Fruit fly (Drosophila melanogaster): Measurements from ENCODE around the gene upd2.

Gene upd2

DNA sequence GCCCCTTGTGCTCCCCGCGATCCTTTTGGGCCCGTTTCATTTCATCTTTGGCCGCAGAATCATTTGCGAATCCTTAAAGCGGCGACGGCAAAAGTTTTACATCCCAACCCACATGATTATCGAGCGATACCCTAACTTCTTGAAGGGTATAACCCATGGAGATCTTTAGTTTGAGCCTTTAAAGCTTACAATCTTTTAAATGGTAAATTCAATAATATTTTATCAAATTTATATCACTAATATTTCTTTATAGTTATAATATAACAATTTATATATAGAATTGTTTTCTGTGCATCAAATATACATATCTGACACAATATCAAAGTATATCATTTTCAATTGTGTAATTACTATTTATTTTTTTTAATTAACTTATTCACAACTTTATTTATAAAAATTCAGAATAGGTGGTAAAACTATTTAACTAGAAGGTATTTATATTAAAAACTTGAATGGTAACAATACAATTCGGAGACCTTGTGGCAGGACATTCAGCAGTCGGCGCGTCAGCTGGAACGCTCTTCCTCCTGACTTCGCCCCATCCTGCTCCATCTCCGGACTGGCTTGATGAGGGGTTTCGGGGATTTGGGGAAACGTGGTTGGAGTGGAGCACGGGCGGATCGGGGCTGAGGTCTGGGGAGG lies 13.3 kb upstream of the upd2 start:
- TF ChIP-seq CG8478 (optimal IDR thresholded peaks at IDR 0.05) = no peak
- TF ChIP-seq CTCF (optimal IDR thresholded peaks at IDR 0.05) = no peak

DNA sequence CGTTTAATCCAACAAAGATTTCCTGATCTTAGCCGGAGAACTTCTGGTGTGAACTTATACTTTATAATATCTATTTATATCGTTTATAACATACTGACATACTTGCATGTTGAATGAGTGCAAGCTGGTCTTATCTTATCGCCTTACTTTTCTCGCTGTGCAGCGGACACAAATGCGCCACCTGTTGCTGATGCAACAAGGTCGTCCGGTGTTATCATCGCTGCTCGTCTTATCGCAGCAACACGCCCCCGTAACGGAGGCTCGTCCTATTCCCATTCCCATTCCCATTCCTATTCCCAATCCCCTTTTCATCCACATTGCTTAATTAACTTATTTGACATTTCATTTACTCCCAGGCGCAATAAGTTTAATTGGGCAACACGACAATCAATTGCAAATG lies 11.4 kb upstream of the upd2 start:
- TF ChIP-seq CTCF (optimal IDR thresholded peaks at IDR 0.05) (peak; percentile 66 to 74), CG8478 (optimal IDR thresholded peaks at IDR 0.05) (no peak)

DNA sequence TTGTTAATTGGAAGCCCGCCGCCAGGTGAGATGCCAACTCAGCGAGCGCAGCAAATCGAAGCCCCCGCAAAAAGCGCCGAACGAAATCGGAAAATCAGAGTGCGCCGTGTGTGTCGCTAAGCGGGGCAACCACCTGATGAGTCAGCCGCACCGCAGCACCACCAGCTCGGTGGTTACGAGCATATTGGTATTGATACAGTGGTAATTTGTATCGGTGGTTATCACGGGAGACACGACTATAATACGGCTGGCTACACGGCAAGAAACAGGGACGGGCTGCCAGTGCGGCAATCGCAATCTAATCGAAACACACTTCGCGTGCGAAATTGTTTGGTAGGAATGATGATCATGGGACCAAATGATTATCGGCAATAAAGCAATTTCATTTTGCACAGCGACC lies 10.7 kb upstream of the upd2 start:
- no peak for TF ChIP-seq CTCF (optimal IDR thresholded peaks at IDR 0.05)
- no peak for TF ChIP-seq CG8478 (optimal IDR thresholded peaks at IDR 0.05)

DNA sequence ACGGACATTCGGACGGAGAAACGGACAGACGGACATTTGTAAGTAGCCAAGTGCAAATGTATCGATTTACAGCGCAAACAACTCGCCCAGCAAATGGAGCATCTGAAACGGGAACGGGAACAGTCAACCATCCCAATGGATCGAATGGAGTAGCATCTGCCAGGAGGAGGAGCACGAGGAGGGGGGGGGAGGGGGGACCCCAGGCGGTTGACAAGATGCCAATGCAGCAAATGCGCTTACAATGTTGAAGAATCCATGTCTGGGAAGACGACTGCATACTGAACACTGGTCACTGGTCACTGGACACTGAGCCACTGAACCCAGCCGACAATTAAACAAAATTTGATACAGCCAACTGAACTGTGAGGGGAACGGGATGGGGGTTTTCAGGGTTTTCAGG lies 8.8 kb upstream of the upd2 start:
- TF ChIP-seq CG8478 (optimal IDR thresholded peaks at IDR 0.05) (no peak), CTCF (optimal IDR thresholded peaks at IDR 0.05) (no peak)

DNA sequence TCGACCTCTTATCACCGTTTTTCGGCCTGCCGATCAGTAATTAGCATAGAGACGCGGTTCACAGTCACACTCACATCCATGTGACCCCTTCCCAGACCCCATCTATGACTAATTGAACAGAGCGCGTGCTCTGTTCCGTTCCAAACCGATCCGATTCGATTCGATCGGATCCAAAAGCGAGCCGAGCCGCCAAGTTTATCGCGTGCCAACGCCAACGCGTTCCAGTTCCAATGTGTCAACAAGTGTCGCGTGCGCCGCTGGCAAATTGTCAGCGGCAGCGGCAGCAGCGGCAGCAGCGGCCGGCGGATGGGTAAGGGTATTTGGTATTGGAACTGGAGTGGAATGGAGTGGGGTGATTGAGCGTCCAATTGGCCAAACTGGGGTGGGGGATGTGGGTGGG lies 5.2 kb upstream of the upd2 start:
- no peak for TF ChIP-seq CTCF (optimal IDR thresholded peaks at IDR 0.05)
- no peak for TF ChIP-seq CG8478 (optimal IDR thresholded peaks at IDR 0.05)

DNA sequence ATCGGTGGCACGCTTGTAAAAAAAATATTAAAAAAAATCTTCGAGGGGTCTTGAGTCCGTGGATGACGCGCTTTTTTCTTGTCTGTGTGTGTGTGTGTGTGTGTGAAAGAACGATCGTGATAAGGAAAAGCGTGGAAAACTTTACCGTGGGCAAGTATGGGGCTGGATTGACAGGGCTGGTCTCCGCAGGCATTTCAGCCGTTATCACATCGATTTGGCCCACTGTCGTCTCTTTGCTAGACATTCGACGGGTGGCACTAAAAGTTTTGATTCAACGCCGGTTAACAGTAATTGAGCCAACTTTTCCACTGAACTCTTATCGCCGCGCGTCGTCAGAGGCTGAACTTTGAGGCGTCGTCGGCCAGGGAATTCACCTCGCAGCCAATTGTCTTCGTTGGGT lies 3.8 kb upstream of the upd2 start:
- no peak for TF ChIP-seq CG8478 (optimal IDR thresholded peaks at IDR 0.05)
- no peak for TF ChIP-seq CTCF (optimal IDR thresholded peaks at IDR 0.05)

DNA sequence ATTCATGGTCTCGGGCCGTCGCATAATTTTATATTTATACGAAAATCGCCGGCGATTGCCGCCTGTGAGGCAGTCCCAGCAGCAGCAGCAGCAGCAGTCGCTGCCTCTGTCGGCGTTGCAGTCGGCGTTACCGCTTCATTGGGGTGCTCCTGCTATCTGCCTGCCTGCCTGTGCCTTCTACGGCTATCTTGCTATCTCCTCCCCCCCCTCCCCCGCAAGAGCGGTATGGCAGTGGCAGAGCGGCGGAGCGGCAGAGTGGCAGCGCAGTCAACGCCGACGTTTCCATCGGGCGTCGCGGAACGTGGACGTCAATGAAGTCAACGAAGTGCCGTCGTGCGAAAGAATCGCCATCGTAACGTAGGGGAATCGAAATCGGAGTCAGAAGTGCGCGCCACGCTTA lies 2.1 kb upstream of the upd2 start:
- no peak for TF ChIP-seq CTCF (optimal IDR thresholded peaks at IDR 0.05)
- TF ChIP-seq CG8478 (optimal IDR thresholded peaks at IDR 0.05) = no peak

DNA sequence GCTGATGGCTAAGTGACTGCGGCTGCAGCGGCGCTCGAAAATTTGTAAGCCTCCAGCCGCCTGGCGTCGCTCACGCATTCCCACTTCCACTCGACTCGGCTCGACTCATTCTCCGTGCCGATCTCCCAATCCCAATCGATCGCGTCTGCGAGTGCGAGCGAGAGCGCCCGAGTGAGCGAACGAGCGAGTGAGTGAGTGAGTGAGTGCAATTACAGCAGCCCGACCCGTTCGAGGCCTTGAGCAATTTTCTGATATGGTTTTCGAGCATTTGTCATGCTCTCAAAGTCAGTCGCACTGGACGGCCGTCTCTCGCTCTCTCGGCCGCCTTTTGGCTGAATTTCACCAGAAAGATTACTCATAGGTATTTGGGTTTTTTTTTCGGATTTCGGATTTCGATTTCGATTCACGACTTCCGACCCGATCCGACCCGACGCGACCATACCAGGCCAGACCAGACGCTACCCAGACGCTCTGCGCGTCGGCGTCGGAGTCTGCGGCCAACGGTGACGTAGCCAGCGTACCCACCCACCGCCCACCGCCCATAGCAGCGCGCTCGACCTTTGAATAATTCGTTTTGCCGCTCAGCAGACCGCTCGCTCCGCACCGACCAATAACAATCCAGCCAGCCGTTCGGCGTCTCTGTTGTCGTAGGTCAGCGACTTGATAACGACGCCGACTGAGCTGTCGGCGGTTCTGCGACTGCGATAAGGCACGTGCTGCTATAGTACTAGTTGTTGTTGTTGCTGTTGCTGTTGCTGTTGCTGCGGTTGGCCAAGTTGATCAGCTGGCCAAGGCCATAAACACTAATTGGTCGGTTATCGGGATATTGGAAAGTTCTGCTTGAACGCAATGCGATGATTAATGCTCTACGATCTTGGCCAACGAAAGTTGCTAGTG lies 540 bp upstream of the upd2 start:
- no peak for TF ChIP-seq CTCF (optimal IDR thresholded peaks at IDR 0.05)
- TF ChIP-seq CG8478 (optimal IDR thresholded peaks at IDR 0.05) = no peak

DNA sequence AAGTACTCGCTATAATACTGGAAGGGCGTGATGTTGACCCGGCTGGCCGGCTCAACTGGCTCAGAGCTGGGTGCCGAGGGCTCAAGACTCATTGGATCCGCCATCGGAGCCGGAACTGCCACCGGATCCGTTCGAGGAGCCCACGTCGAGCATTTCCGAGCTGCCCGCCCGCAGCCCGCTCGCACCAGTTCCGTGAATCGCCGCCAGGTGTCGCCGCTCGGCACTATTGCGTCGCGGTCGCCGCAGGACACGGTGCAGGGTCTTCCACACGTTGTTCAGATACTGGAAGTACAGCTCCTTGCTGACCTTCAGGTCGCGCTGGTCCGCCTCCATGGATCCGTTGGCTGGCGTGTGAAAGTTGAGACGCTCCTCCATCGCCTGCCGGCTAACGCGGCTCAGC lies 1.8 kb downstream of the upd2 start:
- TF ChIP-seq CTCF (optimal IDR thresholded peaks at IDR 0.05) = peak; percentile 81 to 87
- TF ChIP-seq CG8478 (optimal IDR thresholded peaks at IDR 0.05) = no peak

DNA sequence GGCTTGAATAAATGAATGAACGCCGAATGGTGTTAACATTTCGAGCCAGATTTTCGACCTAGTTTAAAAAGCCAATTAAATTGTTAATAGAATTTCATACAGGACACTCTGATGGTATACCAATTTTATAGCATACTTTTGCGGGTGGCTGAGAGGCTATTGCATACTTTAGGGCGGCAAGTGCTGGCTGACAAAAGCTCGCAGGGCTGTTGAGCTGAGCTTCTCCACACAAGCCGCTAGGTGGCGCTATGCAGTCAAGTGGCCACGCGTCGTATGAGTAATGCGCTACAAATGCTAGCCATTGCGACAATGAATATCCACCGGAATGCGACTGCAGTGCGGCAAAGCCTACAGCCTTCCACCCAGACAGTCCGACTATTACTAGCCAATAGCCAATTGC lies 3.8 kb downstream of the upd2 start:
- peak; percentile 94 to 97 for TF ChIP-seq CTCF (optimal IDR thresholded peaks at IDR 0.05)
- TF ChIP-seq CG8478 (optimal IDR thresholded peaks at IDR 0.05) = no peak

DNA sequence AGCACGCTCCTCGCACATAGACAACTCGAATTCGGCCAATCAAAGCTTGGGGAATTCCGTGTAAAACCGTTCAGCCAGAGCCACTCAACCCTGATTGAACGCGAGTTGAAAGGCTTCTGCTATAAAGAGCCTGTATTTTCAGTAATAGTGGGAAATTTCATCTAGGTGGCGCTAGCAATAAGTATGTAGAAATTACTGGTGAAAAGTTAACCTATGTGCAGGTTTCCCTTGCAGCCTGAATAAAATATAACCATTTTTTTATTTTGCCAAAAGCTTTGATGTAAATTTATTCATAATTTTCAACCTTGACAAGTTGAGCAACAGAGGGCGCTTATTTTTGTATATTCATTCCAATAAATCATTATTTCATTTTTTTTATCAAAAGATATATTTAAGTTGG lies 4.6 kb downstream of the upd2 start:
- TF ChIP-seq CG8478 (optimal IDR thresholded peaks at IDR 0.05) = no peak
- TF ChIP-seq CTCF (optimal IDR thresholded peaks at IDR 0.05) = peak; percentile 55 to 75

DNA sequence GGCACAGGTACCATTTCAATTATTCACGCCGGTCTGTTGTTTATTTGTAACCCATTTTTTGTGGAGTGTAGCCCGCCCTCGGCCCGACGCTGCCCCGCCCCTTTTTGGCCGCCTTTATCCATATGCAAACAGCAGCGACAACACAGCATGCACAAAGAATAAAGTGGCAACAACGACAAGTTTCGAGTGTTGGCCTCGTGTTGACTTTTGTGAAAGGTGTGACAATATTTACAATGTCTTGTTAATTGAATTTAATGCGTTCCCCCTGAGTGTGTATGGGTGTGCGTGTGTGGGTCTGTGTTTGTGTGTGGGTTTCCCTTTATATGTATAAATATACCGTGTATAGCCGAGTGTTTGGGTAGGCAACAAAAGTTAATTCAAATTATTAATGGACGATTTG lies 5.2 kb downstream of the upd2 start:
- TF ChIP-seq CTCF (optimal IDR thresholded peaks at IDR 0.05) (no peak), CG8478 (optimal IDR thresholded peaks at IDR 0.05) (no peak)

DNA sequence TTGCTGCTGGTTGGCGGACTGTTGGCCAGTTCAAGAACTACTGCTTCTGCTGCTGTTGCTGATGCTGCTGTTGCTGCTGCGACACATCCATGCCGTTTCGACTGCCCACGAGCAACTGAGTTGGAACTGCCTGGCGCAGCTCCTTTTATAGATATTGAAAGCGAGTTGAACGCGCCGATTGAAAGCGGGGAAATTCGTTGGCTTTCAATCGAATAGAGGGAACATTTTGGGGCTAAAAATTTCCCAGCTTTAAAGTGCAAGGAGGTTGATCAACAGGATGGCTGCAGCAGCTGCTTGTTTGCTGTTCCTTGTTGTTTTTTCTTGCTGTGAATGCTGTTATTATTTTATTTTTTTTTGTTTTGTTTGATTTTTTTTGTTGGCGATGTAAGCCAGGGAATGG lies 17.1 kb downstream of the upd2 start, which contains the start of gene CG33639:
Gene CG33639, minus strand, starts transcription at position 101 of the 400 bp plus-strand sequence.
- TF ChIP-seq CG8478 (optimal IDR thresholded peaks at IDR 0.05) = no peak
- TF ChIP-seq CTCF (optimal IDR thresholded peaks at IDR 0.05) = no peak

DNA sequence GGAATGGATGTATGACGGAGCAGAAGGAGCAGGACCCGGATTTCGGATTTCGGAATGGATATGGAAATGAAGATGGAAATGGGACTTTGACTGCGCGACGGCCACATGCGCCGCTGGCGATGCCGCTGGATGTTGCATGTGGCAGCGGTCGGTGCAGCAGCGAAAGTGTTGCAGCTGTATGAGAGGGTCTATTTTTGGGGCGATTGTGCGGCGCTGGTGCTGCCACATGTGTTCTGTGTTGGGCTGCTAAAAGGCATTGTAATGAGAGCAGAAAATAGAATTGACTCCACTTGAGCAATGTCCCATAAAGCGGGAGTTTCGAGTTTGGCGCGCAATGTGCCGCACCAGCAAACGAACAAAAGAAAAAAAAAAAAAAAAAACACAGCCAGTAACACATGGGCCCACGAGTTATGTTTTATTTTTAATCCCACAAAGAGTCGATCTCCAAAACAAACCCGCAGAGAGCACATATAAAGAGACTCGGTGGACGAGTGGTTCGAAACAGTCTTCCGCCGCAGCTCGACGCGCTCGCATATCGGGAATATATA lies 34.1 kb downstream of the upd2 start, which contains the start of gene Him:
Gene Him, plus strand, starts transcription at position 498 of the 548 bp plus-strand sequence.
- TF ChIP-seq CTCF (optimal IDR thresholded peaks at IDR 0.05) (no peak), CG8478 (optimal IDR thresholded peaks at IDR 0.05) (no peak)

DNA sequence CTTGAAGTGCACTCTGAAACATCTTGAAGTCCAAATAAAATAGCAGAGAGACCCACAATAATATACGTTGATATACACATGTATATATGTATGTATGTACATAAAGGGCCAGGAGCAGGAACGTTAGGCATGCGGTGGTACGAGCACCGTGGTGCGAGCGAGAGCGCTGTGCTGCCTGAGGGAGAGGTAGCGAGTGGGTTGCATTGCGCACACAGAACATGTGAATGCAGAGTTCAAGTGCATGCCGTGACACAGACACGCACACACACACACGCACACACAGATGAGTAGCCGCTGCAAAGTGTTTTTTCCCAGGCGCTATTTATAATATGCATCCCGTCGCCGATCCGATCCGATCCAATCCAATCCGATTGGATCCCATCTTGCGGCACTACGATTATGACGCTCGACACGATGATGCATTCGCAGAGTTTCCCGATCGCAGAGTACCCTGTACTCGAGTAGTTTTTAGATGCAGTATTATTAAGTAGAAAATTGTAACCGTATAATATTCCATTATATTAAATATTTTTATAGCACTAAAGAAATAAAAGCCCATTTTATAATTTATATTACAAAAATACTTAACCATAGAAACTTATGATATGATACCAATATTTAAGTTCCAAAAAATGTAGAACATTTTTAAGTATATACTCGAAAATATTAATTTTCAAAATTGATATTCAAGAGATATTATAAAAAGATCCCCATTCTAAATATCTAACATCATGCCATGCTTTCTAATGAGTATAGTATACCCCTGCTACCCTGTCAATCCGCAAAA lies 34.8 kb downstream of the upd2 start:
- TF ChIP-seq CTCF (optimal IDR thresholded peaks at IDR 0.05) (no peak), CG8478 (optimal IDR thresholded peaks at IDR 0.05) (no peak)
